Worm (Caenorhabditis elegans) whole organism, late embryonic: ENCODE data around the gene dur-1.

Experiments
- C38D4.7 ChIP-seq: fragments of 200-800 bp; sonication (Bioruptor generic); optimal IDR thresholded peaks from 2 replicates; lab custom pipeline; 2018; ENCODE audit warnings: mild to moderate bottlenecking, missing genetic modification characterization, moderate library complexity, missing compliant biosample characterization
- F13H6.1 ChIP-seq: sonication (generic microtip); optimal IDR thresholded peaks from 2 replicates; lab custom pipeline; 2016; ENCODE audit warnings: missing genetic modification characterization, missing compliant biosample characterization
- K02D7.2 ChIP-seq: sonication (generic microtip); optimal IDR thresholded peaks from 2 replicates; lab custom pipeline; 2017; ENCODE audit warnings: mild to moderate bottlenecking, missing genetic modification characterization, missing compliant biosample characterization
- T23F11.4 ChIP-seq: fragments of 200-800 bp; sonication (Bioruptor generic); optimal IDR thresholded peaks from 2 replicates; lab custom pipeline; 2018; ENCODE audit warnings: mild to moderate bottlenecking, missing genetic modification characterization, missing compliant biosample characterization
- ahr-1 ChIP-seq: sonication (generic microtip); optimal IDR thresholded peaks from 2 replicates; lab custom pipeline; 2016; ENCODE audit warnings: missing genetic modification characterization, missing compliant biosample characterization
- ceh-18 ChIP-seq: sonication (generic microtip); optimal IDR thresholded peaks from 2 replicates; lab custom pipeline; 2016; ENCODE audit warnings: missing genetic modification characterization, missing compliant biosample characterization
- ceh-22 ChIP-seq: sonication (generic microtip); optimal IDR thresholded peaks from 2 replicates; lab custom pipeline; 2017; ENCODE audit warnings: missing biosample characterization, missing genetic modification characterization
- ceh-24 ChIP-seq: sonication (generic microtip); optimal IDR thresholded peaks from 2 replicates; lab custom pipeline; 2016; ENCODE audit warnings: mild to moderate bottlenecking, missing genetic modification characterization, missing compliant biosample characterization
- ceh-31 ChIP-seq: sonication (generic microtip); optimal IDR thresholded peaks from 2 replicates; lab custom pipeline; 2016; ENCODE audit warnings: missing genetic modification characterization, missing compliant biosample characterization
- ceh-34 ChIP-seq: sonication (generic microtip); optimal IDR thresholded peaks from 2 replicates; lab custom pipeline; 2016; ENCODE audit warnings: mild to moderate bottlenecking, missing genetic modification characterization, missing compliant biosample characterization
- ceh-48 ChIP-seq: sonication (generic microtip); optimal IDR thresholded peaks from 2 replicates; lab custom pipeline; 2016; ENCODE audit warnings: missing genetic modification characterization, inconsistent platforms, missing compliant biosample characterization
- dmd-4 ChIP-seq: sonication (generic microtip); optimal IDR thresholded peaks from 2 replicates; lab custom pipeline; 2016; ENCODE audit warnings: borderline replicate concordance, missing genetic modification characterization, missing compliant biosample characterization
- dve-1 ChIP-seq: sonication (generic microtip); optimal IDR thresholded peaks from 2 replicates; lab custom pipeline; 2017; ENCODE audit warnings: antibody characterized with exemption, mild to moderate bottlenecking, missing genetic modification characterization, missing compliant biosample characterization
- fkh-10 ChIP-seq: fragments of 150-350 bp; optimal IDR thresholded peaks from 2 replicates; lab custom pipeline; 2014; ENCODE audit warnings: missing biosample characterization, missing genetic modification reagents, missing genetic modification characterization
- fkh-6 ChIP-seq: sonication (generic microtip); optimal IDR thresholded peaks from 2 replicates; lab custom pipeline; 2016; ENCODE audit warnings: missing genetic modification characterization, missing compliant biosample characterization
- hlh-30 ChIP-seq: sonication (generic microtip); optimal IDR thresholded peaks from 2 replicates; lab custom pipeline; 2017; ENCODE audit warnings: antibody characterized with exemption, missing genetic modification characterization, missing compliant biosample characterization; ENCODE audit not compliant: insufficient read depth
- hlh-6 ChIP-seq: sonication (generic microtip); optimal IDR thresholded peaks from 2 replicates; lab custom pipeline; 2016; ENCODE audit warnings: missing genotype, missing genetic modification characterization, missing compliant biosample characterization
- hlh-8 ChIP-seq: sonication (generic microtip); optimal IDR thresholded peaks from 2 replicates; lab custom pipeline; 2016; ENCODE audit warnings: missing genotype, missing genetic modification characterization, missing compliant biosample characterization
- madf-2 ChIP-seq: sonication (generic microtip); optimal IDR thresholded peaks from 2 replicates; lab custom pipeline; 2017; ENCODE audit warnings: missing genetic modification characterization, missing compliant biosample characterization
- nfya-1 ChIP-seq: sonication (generic microtip); optimal IDR thresholded peaks from 2 replicates; lab custom pipeline; 2017; ENCODE audit warnings: missing genetic modification characterization, mild to moderate bottlenecking, missing compliant biosample characterization, antibody characterized with exemption, moderate library complexity
- nhr-232 ChIP-seq: sonication (generic microtip); optimal IDR thresholded peaks from 2 replicates; lab custom pipeline; 2016; ENCODE audit warnings: missing genetic modification characterization, missing compliant biosample characterization
- pha-2 ChIP-seq: sonication (generic microtip); optimal IDR thresholded peaks from 2 replicates; lab custom pipeline; 2017; ENCODE audit warnings: mild to moderate bottlenecking, missing genetic modification characterization, missing compliant biosample characterization
- pros-1 ChIP-seq: fragments of 150-350 bp; optimal IDR thresholded peaks from 2 replicates; lab custom pipeline; 2014; ENCODE audit warnings: missing biosample characterization, missing genetic modification reagents, missing genetic modification characterization
- tbx-2 ChIP-seq: sonication (generic microtip); optimal IDR thresholded peaks from 2 replicates; lab custom pipeline; 2016; ENCODE audit warnings: missing genetic modification characterization, missing compliant biosample characterization
- tbx-7 ChIP-seq: sonication (generic microtip); optimal IDR thresholded peaks from 2 replicates; lab custom pipeline; 2016; ENCODE audit warnings: missing genotype, missing genetic modification characterization, missing compliant biosample characterization
- unc-55 ChIP-seq: sonication (generic microtip); optimal IDR thresholded peaks from 2 replicates; lab custom pipeline; 2017; ENCODE audit warnings: missing biosample characterization, missing genetic modification reagents, missing genetic modification characterization
- unc-86 ChIP-seq: sonication (generic microtip); optimal IDR thresholded peaks from 2 replicates; lab custom pipeline; 2016; ENCODE audit warnings: missing genetic modification characterization, missing compliant biosample characterization
- zip-5 ChIP-seq: sonication (generic microtip); optimal IDR thresholded peaks from 2 replicates; lab custom pipeline; 2016; ENCODE audit warnings: missing genetic modification characterization, missing compliant biosample characterization

Gene dur-1

ce11 chrIV:9875646-9876045, 52.4 kb downstream of the dur-1 start:
- TF ChIP-seq K02D7.2 = no peak
- TF ChIP-seq tbx-7 (tag; lab: Kevin White, UChicago) = no peak
- no peak for TF ChIP-seq pros-1 (tag; lab: Kevin White, UChicago)
- TF ChIP-seq ceh-18 = no peak
- no peak for TF ChIP-seq dmd-4 (tag; lab: Kevin White, UChicago)

DNA sequence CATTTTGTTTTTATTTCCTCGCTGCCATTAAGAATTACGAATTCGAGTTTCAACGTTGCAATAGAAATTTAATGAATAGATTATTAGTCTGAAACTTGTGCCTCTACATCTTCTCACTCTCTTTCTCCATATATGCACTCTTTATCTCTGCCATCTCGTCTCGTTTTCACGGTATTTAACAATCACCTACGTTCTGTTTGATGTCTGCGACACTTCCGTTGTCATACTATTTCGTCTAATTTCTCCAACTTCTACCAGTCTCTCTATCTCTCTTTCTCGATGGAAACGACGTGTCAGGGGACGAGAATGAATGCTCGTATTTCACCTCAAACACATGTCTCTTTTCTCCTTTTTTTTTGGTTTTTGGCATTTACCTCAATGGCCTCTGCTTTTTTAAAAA, 54.2 kb downstream of the dur-1 start:
- TF ChIP-seq pros-1 (tag; lab: Kevin White, UChicago) (no peak), ceh-34 (tag; lab: Kevin White, UChicago) (peak; percentile 79), nfya-1 (tag; lab: Kevin White, UChicago) (peak; percentile 28), fkh-6 (tag; lab: Kevin White, UChicago) (no peak), unc-55 (GFP tag; lab: Kevin White, UChicago) (peak; percentile 9), T23F11.4 (no peak), ceh-31 (peak; percentile 34), pha-2 (tag; lab: Kevin White, UChicago) (no peak), nhr-232 (tag; lab: Kevin White, UChicago) (no peak), hlh-30 (tag; lab: Kevin White, UChicago) (peak; percentile 31), ceh-22 (tag; lab: Kevin White, UChicago) (no peak), C38D4.7 (no peak), madf-2 (tag; lab: Kevin White, UChicago) (no peak), dve-1 (tag; lab: Kevin White, UChicago) (no peak), ceh-18 (peak; percentile 11), ceh-24 (tag; lab: Kevin White, UChicago) (no peak)
- TF ChIP-seq, all 69 proteins: peak for 6

- no peak for TF ChIP-seq tbx-2 (tag; lab: Kevin White, UChicago)
- no peak for TF ChIP-seq zip-5 (tag; lab: Kevin White, UChicago)
- no peak for TF ChIP-seq unc-86
- TF ChIP-seq ceh-48 (tag; lab: Kevin White, UChicago) = no peak
- no peak for TF ChIP-seq hlh-6 (tag; lab: Kevin White, UChicago)
- no peak for TF ChIP-seq F13H6.1 (tag; lab: Kevin White, UChicago)
- TF ChIP-seq fkh-10 (GFP tag; lab: Kevin White, UChicago) = no peak
Observed at ce11 chrIV:9872786-9873185, 55.2 kb downstream of the dur-1 start.

- TF ChIP-seq hlh-8 (tag; lab: Kevin White, UChicago) = no peak
- no peak for TF ChIP-seq zip-5 (tag; lab: Kevin White, UChicago)
- TF ChIP-seq nfya-1 (tag; lab: Kevin White, UChicago) = no peak
- TF ChIP-seq ahr-1 = no peak
Observed at ce11 chrIV:9872210-9872609, 55.8 kb downstream of the dur-1 start.
